Worm (Caenorhabditis elegans) whole organism, L4 larva: ENCODE results near the gene Y46H3C.5.
"Not testable (repeated sequence)": the region's sequence is repeated elsewhere in the genome, so short reads cannot be mapped to it uniquely, and the experiment has no call there.

ENCODE experiments used
- D1046.2 ChIP-seq: fragments of 200-800 bp; sonication (Bioruptor generic); IDR thresholded peaks from 2 replicates; pipeline ENCODE4 v1.3.6; 2022; ENCODE audit warnings: missing genetic modification characterization, missing compliant biosample characterization
- F44E2.7 ChIP-seq: fragments of 200-800 bp; sonication (Bioruptor generic); IDR thresholded peaks from 2 replicates; pipeline ENCODE4 v2.1.2; 2022; ENCODE audit warnings: missing genetic modification characterization, missing compliant biosample characterization
- F49E8.2 ChIP-seq: sonication (generic microtip); optimal IDR thresholded peaks from 2 replicates; lab custom pipeline; 2016; ENCODE audit warnings: missing compliant biosample characterization, mild to moderate bottlenecking, missing genetic modification characterization, borderline replicate concordance
- T20F7.1 ChIP-seq: fragments of 200-800 bp; sonication (Bioruptor generic); optimal IDR thresholded peaks from 2 replicates; lab custom pipeline; 2018; ENCODE audit warnings: mild to moderate bottlenecking, missing genetic modification characterization, missing compliant biosample characterization
- T26A8.4 ChIP-seq: fragments of 200-800 bp; sonication (Bioruptor generic); IDR thresholded peaks from 2 replicates; pipeline ENCODE4 v1.3.6; 2022; ENCODE audit warnings: missing genetic modification characterization, missing compliant biosample characterization
- Y105C5A.15 ChIP-seq: fragments of 200-800 bp; sonication (Bioruptor generic); IDR thresholded peaks from 2 replicates; pipeline ENCODE4 v1.3.6; 2022; ENCODE audit warnings: missing genetic modification characterization, missing compliant biosample characterization
- Y48G9A.11 ChIP-seq: fragments of 200-800 bp; sonication (Bioruptor generic); IDR thresholded peaks from 2 replicates; pipeline ENCODE4 v1.3.6; 2022; ENCODE audit warnings: missing genetic modification reagents, missing genetic modification characterization, missing compliant biosample characterization
- ZK337.2 ChIP-seq: fragments of 200-800 bp; sonication (Bioruptor generic); IDR thresholded peaks from 2 replicates; pipeline ENCODE4 v1.3.6; 2022; ENCODE audit warnings: missing genetic modification reagents, missing genetic modification characterization, missing compliant biosample characterization
- aly-2 ChIP-seq: sonication (generic microtip); optimal IDR thresholded peaks from 2 replicates; lab custom pipeline; 2018; ENCODE audit warnings: missing biosample characterization, missing genetic modification characterization
- ceh-44 ChIP-seq: fragments of 200-800 bp; sonication (Bioruptor generic); IDR thresholded peaks from 2 replicates; pipeline ENCODE4 v1.3.6; 2022; ENCODE audit warnings: missing genetic modification reagents, missing genetic modification characterization, missing compliant biosample characterization
- ceh-62 ChIP-seq: sonication (generic microtip); optimal IDR thresholded peaks from 2 replicates; lab custom pipeline; 2017; ENCODE audit warnings: missing biosample characterization, missing genetic modification characterization
- cey-2 ChIP-seq: sonication (generic microtip); optimal IDR thresholded peaks from 3 replicates; lab custom pipeline; 2017; ENCODE audit warnings: missing genetic modification characterization, mild to moderate bottlenecking, missing compliant biosample characterization, antibody characterized with exemption, borderline replicate concordance; ENCODE audit not compliant: insufficient read depth
- daf-19 ChIP-seq: fragments of 200-800 bp; sonication (Bioruptor generic); conservative IDR thresholded peaks from 2 replicates; pipeline ENCODE4 v1.3.6; 2022; ENCODE audit warnings: missing genetic modification characterization, missing compliant biosample characterization
- dmd-8 ChIP-seq: fragments of 200-800 bp; sonication (Bioruptor generic); IDR thresholded peaks from 2 replicates; pipeline ENCODE4 v1.3.6; 2022; ENCODE audit warnings: missing genetic modification characterization, missing compliant biosample characterization
- dpl-1 ChIP-seq: fragments of 150-350 bp; optimal IDR thresholded peaks from 2 replicates; lab custom pipeline; 2014; ENCODE audit warnings: missing biosample characterization, missing genetic modification reagents, missing genetic modification characterization
- dve-1 ChIP-seq: sonication (generic microtip); optimal IDR thresholded peaks from 2 replicates; lab custom pipeline; 2017; ENCODE audit warnings: antibody characterized with exemption, mild to moderate bottlenecking, missing genetic modification characterization, missing compliant biosample characterization; ENCODE audit not compliant: insufficient read depth
- hlh-11 ChIP-seq: fragments of 200-800 bp; sonication (Bioruptor generic); optimal IDR thresholded peaks from 2 replicates; lab custom pipeline; 2018; ENCODE audit warnings: mild to moderate bottlenecking, missing genetic modification characterization, missing compliant biosample characterization
- lin-15B ChIP-seq: fragments of 150-350 bp; sonication (generic microtip); optimal IDR thresholded peaks from 3 replicates; lab custom pipeline; 2014; ENCODE audit warnings: missing biosample characterization, missing genetic modification characterization
- lin-29 ChIP-seq: fragments of 200-800 bp; sonication (Bioruptor generic); IDR thresholded peaks from 2 replicates; pipeline ENCODE4 v1.3.6; 2022; ENCODE audit warnings: missing genetic modification reagents, missing genetic modification characterization, missing compliant biosample characterization
- lin-39 ChIP-seq: fragments of 150-350 bp; optimal IDR thresholded peaks from 2 replicates; lab custom pipeline; 2014; ENCODE audit warnings: missing biosample characterization, missing genetic modification reagents, missing genetic modification characterization
- madf-5 ChIP-seq, 2 experiments: fragments of 200-800 bp; sonication (Bioruptor generic); IDR thresholded peaks; 2 replicates each; pipeline ENCODE4 v1.3.6; 2022; ENCODE audit warnings: missing compliant biosample characterization in 2 of 2, missing genetic modification characterization in 2 of 2
- madf-9 ChIP-seq: fragments of 200-800 bp; sonication (Bioruptor generic); conservative IDR thresholded peaks from 2 replicates; pipeline ENCODE4 v1.3.6; 2022; ENCODE audit warnings: missing genetic modification reagents, missing genetic modification characterization, missing compliant biosample characterization
- mdt-29 ChIP-seq: fragments of 200-800 bp; sonication (Bioruptor generic); IDR thresholded peaks from 2 replicates; pipeline ENCODE4 v1.3.6; 2022; ENCODE audit warnings: missing genetic modification reagents, missing genetic modification characterization, missing compliant biosample characterization
- mxl-3 ChIP-seq: fragments of 200-800 bp; sonication (Bioruptor generic); optimal IDR thresholded peaks from 2 replicates; lab custom pipeline; 2018; ENCODE audit warnings: mild to moderate bottlenecking, missing genetic modification characterization, missing compliant biosample characterization
- nhr-102 ChIP-seq: sonication (generic microtip); optimal IDR thresholded peaks from 2 replicates; lab custom pipeline; 2016; ENCODE audit warnings: mild to moderate bottlenecking, missing genetic modification characterization, moderate library complexity, missing compliant biosample characterization
- nhr-11 ChIP-seq: fragments of 150-350 bp; optimal IDR thresholded peaks from 2 replicates; lab custom pipeline; 2014; ENCODE audit warnings: missing biosample characterization, missing genetic modification characterization
- nhr-111 ChIP-seq: fragments of 200-800 bp; sonication (Bioruptor generic); optimal IDR thresholded peaks from 2 replicates; lab custom pipeline; 2018; ENCODE audit warnings: mild to moderate bottlenecking, missing genetic modification characterization, missing compliant biosample characterization
- nhr-25 ChIP-seq: sonication (generic microtip); optimal IDR thresholded peaks from 2 replicates; lab custom pipeline; 2017; ENCODE audit warnings: missing genetic modification characterization, mild to moderate bottlenecking, missing compliant biosample characterization, antibody characterized with exemption, moderate library complexity, borderline replicate concordance; ENCODE audit not compliant: insufficient read depth
- nhr-41 ChIP-seq: fragments of 200-800 bp; sonication (Bioruptor generic); IDR thresholded peaks from 2 replicates; pipeline ENCODE4 v1.3.6; 2022; ENCODE audit warnings: missing genetic modification reagents, missing genetic modification characterization, missing compliant biosample characterization
- nhr-48 ChIP-seq: sonication (generic microtip); optimal IDR thresholded peaks from 2 replicates; lab custom pipeline; 2016; ENCODE audit warnings: mild to moderate bottlenecking, missing genetic modification characterization, missing compliant biosample characterization
- nhr-76 ChIP-seq: fragments of 150-350 bp; optimal IDR thresholded peaks from 2 replicates; lab custom pipeline; 2014; ENCODE audit warnings: missing biosample characterization, missing genetic modification characterization
- php-3 ChIP-seq: fragments of 200-800 bp; sonication (Bioruptor generic); IDR thresholded peaks from 2 replicates; pipeline ENCODE4 v1.3.6; 2022; ENCODE audit warnings: missing genetic modification reagents, missing genetic modification characterization, missing compliant biosample characterization
- pqm-1 ChIP-seq: sonication (generic microtip); optimal IDR thresholded peaks from 2 replicates; lab custom pipeline; 2017; ENCODE audit warnings: missing biosample characterization, missing genetic modification characterization
- sdz-12 ChIP-seq: fragments of 200-800 bp; sonication (Bioruptor generic); optimal IDR thresholded peaks from 2 replicates; lab custom pipeline; 2018; ENCODE audit warnings: mild to moderate bottlenecking, missing genetic modification characterization, missing compliant biosample characterization
- skn-1 ChIP-seq: fragments of 150-350 bp; optimal IDR thresholded peaks from 2 replicates; lab custom pipeline; 2014; ENCODE audit warnings: missing biosample characterization, missing genetic modification characterization
- unc-62 ChIP-seq, 3 experiments: fragments of 150-350 bp in 1 of 3; sonication (generic microtip); optimal IDR thresholded peaks in 2 of 3; peaks in 1 of 3; 1 replicate in 1 of 3; 2 replicates in 2 of 3; lab custom pipeline; 2014 to 2017; ENCODE audit warnings: missing biosample characterization in 3 of 3, missing genetic modification characterization in 3 of 3, missing genetic modification reagents in 3 of 3, missing genotype in 1 of 3
- zip-11 ChIP-seq: fragments of 200-800 bp; sonication (Bioruptor generic); IDR thresholded peaks from 2 replicates; pipeline ENCODE4 v1.3.6; 2022; ENCODE audit warnings: missing genetic modification characterization, missing compliant biosample characterization

The Y46H3C.5 gene

ce11 chrV:1692494-1692893 is at the start of gene Y46H3C.5:
Y46H3C.5 (minus strand) TSS chrV:1692495.
- not testable (repeated sequence) for TF ChIP-seq hlh-11; mxl-3 (GFP tag; lab: Kevin White, UChicago); nhr-111 (GFP tag; lab: Kevin White, UChicago)

- TF ChIP-seq D1046.2 (no peak), skn-1 (tag; lab: Kevin White, UChicago) (no peak), mdt-29 (GFP tag; lab: Robert Waterston, UW) (no peak), ceh-44 (no peak), dpl-1 (no peak), aly-2 (tag; lab: Kevin White, UChicago) (no peak), T20F7.1 (GFP tag; lab: Kevin White, UChicago) (no peak), nhr-25 (tag; lab: Kevin White, UChicago) (no peak), ZK337.2 (GFP tag; lab: Robert Waterston, UW) (no peak), dmd-8 (no peak), php-3 (no peak), Y48G9A.11 (GFP tag; lab: Robert Waterston, UW) (no peak), nhr-102 (tag; lab: Kevin White, UChicago) (no peak), daf-19 (GFP tag; lab: Robert Waterston, UW) (no peak), sdz-12 (GFP tag; lab: Kevin White, UChicago) (no peak), T26A8.4 (GFP tag; lab: Robert Waterston, UW) (no peak), ceh-62 (tag; lab: Kevin White, UChicago) (no peak), dve-1 (no peak)
- TF ChIP-seq, all 104 proteins: peak for 0
Observed at ce11 chrV:1741074-1741473, 48.8 kb upstream of the Y46H3C.5 start, which contains the start of gene srab-25. srab-25 (minus strand) TSS chrV:1741174.

ce11 chrV:1734569-1734968 is 42.3 kb upstream of the Y46H3C.5 start, which contains the start of gene str-160:
str-160 (plus strand) TSS chrV:1734869.
- TF ChIP-seq zip-11 (GFP tag; lab: Robert Waterston, UW) (no peak), nhr-76 (tag; lab: Kevin White, UChicago) (no peak), madf-9 (GFP tag; lab: Robert Waterston, UW) (no peak), nhr-48 (tag; lab: Kevin White, UChicago) (no peak), unc-62 (GFP tag; optimal IDR thresholded peaks at IDR 0.05 in 1 of 2; lab: Kevin White, UChicago) (no peak), unc-62 (tag; optimal IDR thresholded peaks at IDR 0.05; lab: Kevin White, UChicago) (no peak), F44E2.7 (GFP tag; lab: Robert Waterston, UW) (no peak), madf-5 (GFP tag; IDR thresholded peaks at IDR 0.05; lab: Robert Waterston, UW) (no peak), nhr-111 (GFP tag; lab: Kevin White, UChicago) (no peak), pqm-1 (no peak), nhr-41 (GFP tag; lab: Robert Waterston, UW) (no peak), mdt-29 (GFP tag; lab: Robert Waterston, UW) (no peak), cey-2 (no peak), nhr-11 (tag; lab: Kevin White, UChicago) (no peak), lin-15B (no peak), F49E8.2 (tag; lab: Kevin White, UChicago) (no peak), lin-29 (GFP tag; lab: Robert Waterston, UW) (no peak), hlh-11 (no peak), lin-39 (no peak), Y105C5A.15 (no peak)
